Fruit fly (Drosophila melanogaster) whole organism, adult: ENCODE measurements around the gene CG17230.

Experiments used
- CG11617 ChIP-seq: fragments of 200-800 bp; sonication (Bioruptor generic); optimal IDR thresholded peaks from 2 replicates; lab custom pipeline; 2017; ENCODE audit warnings: mild to moderate bottlenecking, missing biosample characterization, missing genetic modification reagents, missing genetic modification characterization
- CG12768 ChIP-seq: fragments of 200-800 bp; sonication (Bioruptor generic); optimal IDR thresholded peaks from 2 replicates; lab custom pipeline; 2017; ENCODE audit warnings: missing biosample characterization, missing genetic modification characterization, mild to moderate bottlenecking, moderate library complexity, missing genetic modification reagents
- CG1620 ChIP-seq: fragments of 200-800 bp; sonication (Bioruptor generic); optimal IDR thresholded peaks from 2 replicates; lab custom pipeline; 2016; ENCODE audit warnings: missing biosample characterization, missing genetic modification characterization
- CG33017 ChIP-seq: fragments of 200-800 bp; sonication (Bioruptor generic); optimal IDR thresholded peaks from 2 replicates; lab custom pipeline; 2018; ENCODE audit warnings: missing biosample characterization, mild to moderate bottlenecking, missing genetic modification characterization, moderate library complexity
- CG5204 ChIP-seq: fragments of 200-800 bp; sonication (Bioruptor generic); optimal IDR thresholded peaks from 2 replicates; lab custom pipeline; 2016; ENCODE audit warnings: missing biosample characterization, missing genetic modification characterization
- CG7045 ChIP-seq: fragments of 200-800 bp; sonication (Bioruptor generic); optimal IDR thresholded peaks from 2 replicates; lab custom pipeline; 2017; ENCODE audit warnings: missing biosample characterization, mild to moderate bottlenecking, missing genetic modification characterization
- Clk ChIP-seq: fragments of 200-800 bp; sonication (Bioruptor generic); optimal IDR thresholded peaks from 2 replicates; lab custom pipeline; 2017; ENCODE audit warnings: missing biosample characterization, missing genetic modification characterization
- Hr96 ChIP-seq: fragments of 200-800 bp; sonication (Bioruptor generic); optimal IDR thresholded peaks from 2 replicates; lab custom pipeline; 2016; ENCODE audit warnings: missing biosample characterization, missing genetic modification characterization
- Mnt ChIP-seq: fragments of 200-800 bp; sonication (Bioruptor generic); optimal IDR thresholded peaks from 2 replicates; lab custom pipeline; 2016; ENCODE audit warnings: missing biosample characterization, mild to moderate bottlenecking, missing genetic modification characterization
- cic ChIP-seq: fragments of 200-800 bp; sonication (Bioruptor generic); optimal IDR thresholded peaks from 2 replicates; lab custom pipeline; 2017; ENCODE audit warnings: missing biosample characterization, mild to moderate bottlenecking, missing genetic modification characterization, moderate library complexity
- cnc ChIP-seq, 2 experiments: fragments of >200 bp; optimal IDR thresholded peaks; 2 replicates each; lab custom pipeline; 2017
- kay ChIP-seq: fragments of 200-800 bp; sonication (Bioruptor generic); peaks from one replicate; lab custom pipeline; 2016; ENCODE audit warnings: missing biosample characterization, missing genetic modification characterization, borderline replicate concordance
- pad ChIP-seq: fragments of 200-800 bp; sonication (Bioruptor generic); optimal IDR thresholded peaks from 3 replicates; lab custom pipeline; 2017; ENCODE audit warnings: missing biosample characterization, missing genetic modification characterization, mild to moderate bottlenecking, moderate library complexity, missing genetic modification reagents
- tj ChIP-seq: fragments of 200-800 bp; sonication (Bioruptor generic); optimal IDR thresholded peaks from 3 replicates; lab custom pipeline; 2017; ENCODE audit warnings: missing biosample characterization, mild to moderate bottlenecking, missing genetic modification characterization, moderate library complexity

- TF ChIP-seq CG5204 (GFP tag; lab: Kevin White, UChicago): no peak
- no peak for TF ChIP-seq Mnt (GFP tag; lab: Kevin White, UChicago)
- no peak for TF ChIP-seq CG7045
- no peak for TF ChIP-seq pad (GFP tag; lab: Kevin White, UChicago)
- no peak for TF ChIP-seq CG12768 (GFP tag; lab: Kevin White, UChicago)
- no peak for TF ChIP-seq CG11617
- no peak for TF ChIP-seq CG33017 (tag; lab: Kevin White, UChicago)
- TF ChIP-seq kay: no peak
- no peak for TF ChIP-seq cnc (optimal IDR thresholded peaks at IDR 0.05; lab: Kevin White, UChicago)
- TF ChIP-seq CG1620 (GFP tag; lab: Kevin White, UChicago): no peak
- TF ChIP-seq cic (GFP tag; lab: Kevin White, UChicago): no peak
- TF ChIP-seq Clk (GFP tag; lab: Kevin White, UChicago): no peak
- no peak for TF ChIP-seq tj (GFP tag; lab: Kevin White, UChicago)
- TF ChIP-seq Hr96 (GFP tag; lab: Kevin White, UChicago): no peak
These were observed 32.2 kb downstream of the CG17230 start for dm6 chr3R:11469745-11470144.
